Worm (Caenorhabditis elegans) whole organism, L4 larva: ENCODE measurements around the gene nhr-54.

ENCODE experiments used
- F37D6.2 ChIP-seq: sonication (generic microtip); optimal IDR thresholded peaks from 2 replicates; lab custom pipeline; 2016; ENCODE audit warnings: mild to moderate bottlenecking, missing genetic modification characterization, missing compliant biosample characterization
- F44E2.7 ChIP-seq: fragments of 200-800 bp; sonication (Bioruptor generic); IDR thresholded peaks from 2 replicates; pipeline ENCODE4 v2.1.2; 2022; ENCODE audit warnings: missing genetic modification characterization, missing compliant biosample characterization
- T20F7.1 ChIP-seq: fragments of 200-800 bp; sonication (Bioruptor generic); optimal IDR thresholded peaks from 2 replicates; lab custom pipeline; 2018; ENCODE audit warnings: mild to moderate bottlenecking, missing genetic modification characterization, missing compliant biosample characterization
- Y105C5A.15 ChIP-seq: fragments of 200-800 bp; sonication (Bioruptor generic); IDR thresholded peaks from 2 replicates; pipeline ENCODE4 v1.3.6; 2022; ENCODE audit warnings: missing genetic modification characterization, missing compliant biosample characterization
- Y5F2A.4 ChIP-seq: fragments of 200-800 bp; sonication (Bioruptor generic); optimal IDR thresholded peaks from 2 replicates; lab custom pipeline; 2018; ENCODE audit warnings: mild to moderate bottlenecking, missing genetic modification characterization, missing compliant biosample characterization
- aha-1 ChIP-seq: fragments of 150-350 bp; peaks from one replicate; lab custom pipeline; 2014; ENCODE audit warnings: missing biosample characterization, missing genetic modification characterization
- ama-1 ChIP-seq: fragments of 150-350 bp; optimal IDR thresholded peaks from 2 replicates; lab custom pipeline; 2014; ENCODE audit warnings: inconsistent platforms, mixed read lengths
- attf-4 ChIP-seq: sonication (generic microtip); optimal IDR thresholded peaks from 3 replicates; lab custom pipeline; 2017; ENCODE audit warnings: missing biosample characterization, missing genetic modification characterization
- ceh-28 ChIP-seq: fragments of 150-350 bp; optimal IDR thresholded peaks from 2 replicates; lab custom pipeline; 2014; ENCODE audit warnings: missing biosample characterization, missing genetic modification reagents, missing genetic modification characterization
- ceh-44 ChIP-seq: fragments of 200-800 bp; sonication (Bioruptor generic); IDR thresholded peaks from 2 replicates; pipeline ENCODE4 v1.3.6; 2022; ENCODE audit warnings: missing genetic modification reagents, missing genetic modification characterization, missing compliant biosample characterization
- ces-1 ChIP-seq: fragments of 150-350 bp; sonication (generic microtip); optimal IDR thresholded peaks from 4 replicates; lab custom pipeline; 2014; ENCODE audit warnings: missing biosample characterization, missing genetic modification reagents, missing genetic modification characterization
- daf-12 ChIP-seq: fragments of 150-350 bp; optimal IDR thresholded peaks from 2 replicates; lab custom pipeline; 2014; ENCODE audit warnings: missing biosample characterization, missing genetic modification reagents, missing genetic modification characterization
- daf-19 ChIP-seq: fragments of 200-800 bp; sonication (Bioruptor generic); conservative IDR thresholded peaks from 2 replicates; pipeline ENCODE4 v1.3.6; 2022; ENCODE audit warnings: missing genetic modification characterization, missing compliant biosample characterization
- dmd-6 ChIP-seq: fragments of 200-800 bp; sonication (Bioruptor generic); IDR thresholded peaks from 2 replicates; pipeline ENCODE4 v1.3.6; 2022; ENCODE audit warnings: missing genetic modification reagents, missing genetic modification characterization, missing compliant biosample characterization
- dpl-1 ChIP-seq: fragments of 150-350 bp; optimal IDR thresholded peaks from 2 replicates; lab custom pipeline; 2014; ENCODE audit warnings: missing biosample characterization, missing genetic modification reagents, missing genetic modification characterization
- dve-1 ChIP-seq: sonication (generic microtip); optimal IDR thresholded peaks from 2 replicates; lab custom pipeline; 2017; ENCODE audit warnings: antibody characterized with exemption, mild to moderate bottlenecking, missing genetic modification characterization, missing compliant biosample characterization; ENCODE audit not compliant: insufficient read depth
- egl-43 ChIP-seq: fragments of 200-800 bp; sonication (Bioruptor generic); IDR thresholded peaks from 2 replicates; pipeline ENCODE4 v1.3.6; 2022; ENCODE audit warnings: missing genetic modification reagents, missing genetic modification characterization, missing compliant biosample characterization
- fkh-10 ChIP-seq: fragments of 150-350 bp; optimal IDR thresholded peaks from 2 replicates; lab custom pipeline; 2014; ENCODE audit warnings: missing biosample characterization, missing genetic modification reagents, missing genetic modification characterization
- hlh-30 ChIP-seq: sonication (generic microtip); optimal IDR thresholded peaks from 2 replicates; lab custom pipeline; 2017; ENCODE audit warnings: antibody characterized with exemption, mild to moderate bottlenecking, missing genetic modification characterization, missing compliant biosample characterization; ENCODE audit not compliant: insufficient read depth
- hmg-1.1 ChIP-seq: fragments of 200-800 bp; sonication (Bioruptor generic); IDR thresholded peaks from 2 replicates; pipeline ENCODE4 v1.3.6; 2022; ENCODE audit warnings: missing genetic modification reagents, missing genetic modification characterization, missing compliant biosample characterization
- jun-1 ChIP-seq: fragments of 150-350 bp; optimal IDR thresholded peaks from 2 replicates; lab custom pipeline; 2014; ENCODE audit warnings: missing biosample characterization, missing genetic modification reagents, missing genetic modification characterization
- lim-7 ChIP-seq: fragments of 200-800 bp; sonication (Bioruptor generic); IDR thresholded peaks from 2 replicates; pipeline ENCODE4 v1.3.6; 2022; ENCODE audit warnings: missing genetic modification characterization, missing compliant biosample characterization
- lin-1 ChIP-seq: fragments of 200-800 bp; sonication (Bioruptor generic); IDR thresholded peaks from 2 replicates; pipeline ENCODE4 v1.3.6; 2022; ENCODE audit warnings: missing genetic modification reagents, missing genetic modification characterization, missing compliant biosample characterization
- lin-15B ChIP-seq: fragments of 150-350 bp; sonication (generic microtip); optimal IDR thresholded peaks from 3 replicates; lab custom pipeline; 2014; ENCODE audit warnings: missing biosample characterization, missing genetic modification characterization
- lin-39 ChIP-seq: fragments of 150-350 bp; optimal IDR thresholded peaks from 2 replicates; lab custom pipeline; 2014; ENCODE audit warnings: missing biosample characterization, missing genetic modification reagents, missing genetic modification characterization
- lsy-2 ChIP-seq, 2 experiments: fragments of 150-350 bp in 1 of 2; sonication (generic microtip) in 1 of 2; optimal IDR thresholded peaks; 2 replicates each; lab custom pipeline; 2014 to 2017; ENCODE audit warnings: missing biosample characterization in 2 of 2, missing genetic modification characterization in 2 of 2
- madf-5 ChIP-seq, 2 experiments: fragments of 200-800 bp; sonication (Bioruptor generic); IDR thresholded peaks; 2 replicates each; pipeline ENCODE4 v1.3.6; 2022; ENCODE audit warnings: missing compliant biosample characterization in 2 of 2, missing genetic modification characterization in 2 of 2
- mdt-29 ChIP-seq: fragments of 200-800 bp; sonication (Bioruptor generic); IDR thresholded peaks from 2 replicates; pipeline ENCODE4 v1.3.6; 2022; ENCODE audit warnings: missing genetic modification reagents, missing genetic modification characterization, missing compliant biosample characterization
- mes-2 ChIP-seq: sonication (generic microtip); optimal IDR thresholded peaks from 2 replicates; lab custom pipeline; 2016; ENCODE audit warnings: missing genotype, mild to moderate bottlenecking, missing genetic modification characterization, missing compliant biosample characterization; ENCODE audit not compliant: poor library complexity, severe bottlenecking
- mxl-3 ChIP-seq: fragments of 200-800 bp; sonication (Bioruptor generic); optimal IDR thresholded peaks from 2 replicates; lab custom pipeline; 2018; ENCODE audit warnings: mild to moderate bottlenecking, missing genetic modification characterization, missing compliant biosample characterization
- nhr-10 ChIP-seq: fragments of 150-350 bp; optimal IDR thresholded peaks from 2 replicates; lab custom pipeline; 2014; ENCODE audit warnings: missing biosample characterization, missing genetic modification characterization
- nhr-102 ChIP-seq: sonication (generic microtip); optimal IDR thresholded peaks from 2 replicates; lab custom pipeline; 2016; ENCODE audit warnings: mild to moderate bottlenecking, missing genetic modification characterization, moderate library complexity, missing compliant biosample characterization
- nhr-237 ChIP-seq: sonication (generic microtip); optimal IDR thresholded peaks from 2 replicates; lab custom pipeline; 2017; ENCODE audit warnings: missing biosample characterization, missing genetic modification characterization
- nhr-25 ChIP-seq: sonication (generic microtip); optimal IDR thresholded peaks from 2 replicates; lab custom pipeline; 2017; ENCODE audit warnings: missing genetic modification characterization, mild to moderate bottlenecking, missing compliant biosample characterization, antibody characterized with exemption, moderate library complexity, borderline replicate concordance; ENCODE audit not compliant: insufficient read depth
- nhr-42 ChIP-seq: fragments of 200-800 bp; sonication (Bioruptor generic); IDR thresholded peaks from 2 replicates; pipeline ENCODE4 v1.3.6; 2022; ENCODE audit warnings: missing genetic modification characterization, missing compliant biosample characterization
- nhr-48 ChIP-seq: sonication (generic microtip); optimal IDR thresholded peaks from 2 replicates; lab custom pipeline; 2016; ENCODE audit warnings: mild to moderate bottlenecking, missing genetic modification characterization, missing compliant biosample characterization
- php-3 ChIP-seq: fragments of 200-800 bp; sonication (Bioruptor generic); IDR thresholded peaks from 2 replicates; pipeline ENCODE4 v1.3.6; 2022; ENCODE audit warnings: missing genetic modification reagents, missing genetic modification characterization, missing compliant biosample characterization
- rbr-2 ChIP-seq: sonication (generic microtip); optimal IDR thresholded peaks from 2 replicates; lab custom pipeline; 2016; ENCODE audit warnings: missing genotype, missing genetic modification characterization, missing compliant biosample characterization
- saeg-2 ChIP-seq: fragments of 200-800 bp; sonication (Bioruptor generic); IDR thresholded peaks from 2 replicates; pipeline ENCODE4 v1.3.6; 2022; ENCODE audit warnings: missing genetic modification reagents, missing genetic modification characterization, missing compliant biosample characterization
- snpc-1.2 ChIP-seq: fragments of 200-800 bp; sonication (Bioruptor generic); IDR thresholded peaks from 2 replicates; pipeline ENCODE4 v1.3.6; 2022; ENCODE audit warnings: missing genetic modification reagents, missing genetic modification characterization, missing compliant biosample characterization
- snpc-4 ChIP-seq: fragments of 150-350 bp; optimal IDR thresholded peaks from 2 replicates; lab custom pipeline; 2014; ENCODE audit warnings: missing biosample characterization, missing genetic modification characterization
- spr-1 ChIP-seq: sonication (generic microtip); optimal IDR thresholded peaks from 2 replicates; lab custom pipeline; 2016; ENCODE audit warnings: mild to moderate bottlenecking, missing genetic modification characterization, missing compliant biosample characterization
- spr-3 ChIP-seq: fragments of 200-800 bp; sonication (Bioruptor generic); optimal IDR thresholded peaks from 2 replicates; lab custom pipeline; 2018; ENCODE audit warnings: mild to moderate bottlenecking, missing genetic modification characterization, missing compliant biosample characterization
- unc-62 ChIP-seq, 3 experiments: fragments of 150-350 bp in 1 of 3; sonication (generic microtip); optimal IDR thresholded peaks in 2 of 3; peaks in 1 of 3; 1 replicate in 1 of 3; 2 replicates in 2 of 3; lab custom pipeline; 2014 to 2017; ENCODE audit warnings: missing biosample characterization in 3 of 3, missing genetic modification characterization in 3 of 3, missing genetic modification reagents in 3 of 3, missing genotype in 1 of 3
- vab-7 ChIP-seq: fragments of 200-800 bp; sonication (Bioruptor generic); IDR thresholded peaks from 2 replicates; pipeline ENCODE4 v1.3.6; 2022; ENCODE audit warnings: missing genetic modification reagents, missing genetic modification characterization, missing compliant biosample characterization
- zag-1 ChIP-seq: fragments of 150-350 bp; optimal IDR thresholded peaks from 2 replicates; lab custom pipeline; 2014; ENCODE audit warnings: missing biosample characterization, missing genetic modification characterization
- zfp-2 ChIP-seq: sonication (generic microtip); optimal IDR thresholded peaks from 2 replicates; lab custom pipeline; 2016; ENCODE audit warnings: mild to moderate bottlenecking, missing genetic modification characterization, missing compliant biosample characterization
- zfp-3 ChIP-seq: fragments of 200-800 bp; sonication (Bioruptor generic); conservative IDR thresholded peaks from 2 replicates; pipeline ENCODE4 v1.3.6; 2022; ENCODE audit warnings: missing genetic modification reagents, missing genetic modification characterization, missing compliant biosample characterization

Gene nhr-54

DNA sequence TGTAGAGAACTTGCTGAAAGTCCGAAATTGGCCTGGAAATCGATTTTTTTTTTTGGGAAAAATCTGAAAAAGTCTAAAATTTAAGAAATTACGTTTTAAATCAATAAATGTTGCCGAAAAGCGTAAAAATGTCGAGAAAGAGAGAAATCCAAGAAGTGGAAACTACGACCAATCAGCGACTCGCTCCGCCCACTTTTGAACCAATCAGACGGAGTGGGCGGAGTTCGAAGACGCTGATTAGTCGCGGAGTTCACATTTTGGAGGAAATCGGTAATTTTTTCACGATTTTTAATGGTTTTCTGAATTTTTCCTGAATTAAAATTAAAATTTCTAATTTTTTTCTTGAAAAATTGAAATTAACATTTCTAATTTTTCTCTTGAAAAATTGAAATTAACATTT lies 33.9 kb upstream of the nhr-54 start:
- TF ChIP-seq F37D6.2 (tag; lab: Kevin White, UChicago) (no peak), lsy-2 (tag; optimal IDR thresholded peaks at IDR 0.05; lab: Kevin White, UChicago) (no peak), lin-1 (no peak), nhr-48 (no peak), Y5F2A.4 (GFP tag; lab: Kevin White, UChicago) (no peak), madf-5 (GFP tag; IDR thresholded peaks at IDR 0.05; lab: Robert Waterston, UW) (no peak), ceh-28 (no peak), daf-12 (tag; lab: Kevin White, UChicago) (no peak), attf-4 (tag; lab: Kevin White, UChicago) (no peak), dve-1 (tag; lab: Kevin White, UChicago) (no peak), saeg-2 (GFP tag; lab: Robert Waterston, UW) (no peak), dpl-1 (GFP tag; lab: Kevin White, UChicago) (no peak), mdt-29 (GFP tag; lab: Robert Waterston, UW) (no peak)

DNA sequence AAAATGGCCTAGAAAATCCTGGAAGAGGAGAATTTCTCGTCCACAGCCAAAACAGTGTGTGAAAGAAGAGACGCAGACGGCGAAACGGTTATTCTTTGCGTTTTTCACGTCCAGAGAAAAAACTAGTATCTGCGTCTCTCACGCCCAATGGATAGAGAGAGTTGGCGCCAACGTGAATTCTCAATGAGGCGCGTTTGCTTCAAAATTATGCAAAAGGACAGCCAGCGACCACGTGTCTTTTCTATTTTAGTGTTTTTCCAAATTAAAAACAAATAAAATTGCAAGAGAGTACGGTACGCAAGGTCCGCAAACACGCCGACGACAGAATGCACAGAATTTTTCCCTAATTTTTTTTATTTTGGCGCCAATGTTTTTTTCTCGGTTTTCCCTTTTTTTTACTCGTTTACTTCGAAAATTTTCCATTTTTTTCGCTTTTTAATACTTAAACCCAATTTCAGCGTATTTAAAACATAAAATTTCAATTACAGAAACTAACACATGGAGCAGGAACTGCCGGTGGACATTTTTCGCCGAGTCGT lies 32.2 kb upstream of the nhr-54 start, which contains the start of gene Y32B12B.2:
Gene Y32B12B.2, plus strand, starts transcription at position 489 of the 539 bp plus-strand sequence.
- TF ChIP-seq lim-7 (GFP tag; lab: Robert Waterston, UW) (no peak), ceh-44 (no peak), lin-15B (tag; lab: Kevin White, UChicago) (no peak), nhr-42 (no peak), mes-2 (tag; lab: Kevin White, UChicago) (peak; percentile 75), lin-1 (no peak), snpc-4 (tag; lab: Kevin White, UChicago) (no peak), unc-62 (GFP tag; optimal IDR thresholded peaks at IDR 0.05 in 1 of 2; lab: Kevin White, UChicago) (no peak), unc-62 (tag; optimal IDR thresholded peaks at IDR 0.05; lab: Kevin White, UChicago) (no peak), snpc-1.2 (GFP tag; lab: Robert Waterston, UW) (peak; percentile 47; the same call in 1 of the 2 replicates), hlh-30 (peak; percentile 26), spr-3 (GFP tag; lab: Kevin White, UChicago) (no peak), lin-39 (tag; lab: Kevin White, UChicago) (no peak), ama-1 (lab: Kevin White, UChicago) (no peak), php-3 (GFP tag; lab: Robert Waterston, UW) (peak; percentile 12; the same call in 1 of the 2 replicates), egl-43 (GFP tag; lab: Robert Waterston, UW) (no peak), daf-19 (no peak), ces-1 (no peak), nhr-102 (tag; lab: Kevin White, UChicago) (no peak), zag-1 (tag; lab: Kevin White, UChicago) (no peak), hmg-1.1 (GFP tag; lab: Robert Waterston, UW) (peak; percentile 58; the same call in 1 of the 2 replicates), T20F7.1 (GFP tag; lab: Kevin White, UChicago) (no peak), nhr-237 (tag; lab: Kevin White, UChicago) (no peak), mxl-3 (GFP tag; lab: Kevin White, UChicago) (no peak), jun-1 (tag; lab: Kevin White, UChicago) (no peak), zfp-2 (tag; lab: Kevin White, UChicago) (no peak), rbr-2 (tag; lab: Kevin White, UChicago) (peak; percentile 43), vab-7 (no peak), Y105C5A.15 (no peak), F44E2.7 (GFP tag; lab: Robert Waterston, UW) (no peak), nhr-10 (no peak), lsy-2 (tag; optimal IDR thresholded peaks at IDR 0.05; lab: Kevin White, UChicago) (peak; percentile 66 to 97), aha-1 (tag; lab: Kevin White, UChicago) (peak; percentile 3), spr-1 (no peak), dpl-1 (GFP tag; lab: Kevin White, UChicago) (peak; percentile 80), zfp-3 (GFP tag; lab: Robert Waterston, UW) (no peak), daf-12 (tag; lab: Kevin White, UChicago) (no peak), dmd-6 (GFP tag; lab: Robert Waterston, UW) (peak; percentile 46), F37D6.2 (tag; lab: Kevin White, UChicago) (no peak), nhr-25 (tag; lab: Kevin White, UChicago) (no peak), fkh-10 (no peak)
